Fruit fly (Drosophila melanogaster): ENCODE results near the gene CG4995.
A peak's percentile ranks its signal among the peaks of the same experiment; 100 is the strongest.

CG4995 gene

DNA sequence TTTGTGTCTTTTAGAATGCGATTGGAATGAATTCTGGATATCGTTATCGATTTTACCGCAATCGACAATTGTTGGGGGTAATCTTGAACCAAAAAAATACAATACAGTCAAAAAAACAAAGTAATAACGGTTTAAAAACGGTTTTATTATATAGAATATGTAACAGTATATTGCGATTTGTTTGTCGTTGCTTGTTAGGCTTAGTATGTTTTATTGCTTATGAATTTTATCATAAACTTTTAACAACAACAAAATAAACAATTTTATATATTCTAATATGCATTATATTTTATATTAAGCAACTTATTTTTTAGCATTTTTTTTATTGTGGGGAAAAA is 22.5 kb upstream of the CG4995 start, which contains the start of gene CYLD (continued):
- no peak for TF ChIP-seq CG6813 (GFP tag; optimal IDR thresholded peaks at IDR 0.05)
- TF ChIP-seq ewg (GFP tag; optimal IDR thresholded peaks at IDR 0.05) = no peak
- TF ChIP-seq Gsc (GFP tag; IDR thresholded peaks at IDR 0.05) = no peak
- no peak for TF ChIP-seq eve (GFP tag; optimal IDR thresholded peaks at IDR 0.05)
- peak; percentile 37 for TF ChIP-seq nerfin-1 (tag; optimal IDR thresholded peaks at IDR 0.05)
- no peak for TF ChIP-seq bbx (GFP tag; IDR thresholded peaks at IDR 0.05; ENCODE audit: partially characterized antibody)
- peak; percentile 35 for TF ChIP-seq CG3838 (GFP tag; optimal IDR thresholded peaks at IDR 0.05)
- peak; percentile 97 for TF ChIP-seq wek (GFP tag; optimal IDR thresholded peaks at IDR 0.05)
- TF ChIP-seq CG1529 (GFP tag; optimal IDR thresholded peaks at IDR 0.05) = peak; percentile 25
- no peak for TF ChIP-seq zfh2 (GFP tag; optimal IDR thresholded peaks at IDR 0.05)
- TF ChIP-seq Usf (GFP tag; optimal IDR thresholded peaks at IDR 0.05) = no peak
- TF ChIP-seq CG7745 (tag; optimal IDR thresholded peaks at IDR 0.05) = no peak
- TF ChIP-seq lola (GFP tag; optimal IDR thresholded peaks at IDR 0.05) = peak in 1 of 3 experiments; percentile 56
- TF ChIP-seq Rx (GFP tag; IDR thresholded peaks at IDR 0.05) = no peak
- peak; percentile 87 for TF ChIP-seq vvl (GFP tag; IDR thresholded peaks at IDR 0.05)
- no peak for TF ChIP-seq sna (GFP tag; IDR thresholded peaks at IDR 0.05; ENCODE audit: partially characterized antibody)
- no peak for TF ChIP-seq jumu (GFP tag; optimal IDR thresholded peaks at IDR 0.05)
- TF ChIP-seq chm (GFP tag; IDR thresholded peaks at IDR 0.05) = no peak
- peak; percentile 24 to 73 for TF ChIP-seq dpn (GFP tag; optimal IDR thresholded peaks at IDR 0.05)
- peak; percentile 15 for TF ChIP-seq BEAF-32 (GFP tag; optimal IDR thresholded peaks at IDR 0.05)
- TF ChIP-seq CG6272 (GFP tag; IDR thresholded peaks at IDR 0.05) = no peak
- peak; percentile 81 for TF ChIP-seq CG15269 (tag; optimal IDR thresholded peaks at IDR 0.05)
- peak; percentile 72 for TF ChIP-seq CG9727 (GFP tag; optimal IDR thresholded peaks at IDR 0.05)
- TF ChIP-seq sob (GFP tag; IDR thresholded peaks at IDR 0.05) = peak; percentile 66; the same call in 1 of the 2 replicates
- TF ChIP-seq cas (GFP tag; IDR thresholded peaks at IDR 0.05) = no peak
- TF ChIP-seq lov (optimal IDR thresholded peaks at IDR 0.05) = no peak
- no peak; the same call in 2 of the 3 replicates for TF ChIP-seq lov (GFP tag; IDR thresholded peaks at IDR 0.05)
- TF ChIP-seq HHEX (GFP tag; optimal IDR thresholded peaks at IDR 0.05) = peak; percentile 33
- TF ChIP-seq tx (GFP tag; optimal IDR thresholded peaks at IDR 0.05) = peak; percentile 25
- peak; percentile 70 for TF ChIP-seq CG15601 (tag; optimal IDR thresholded peaks at IDR 0.05)
- no peak for TF ChIP-seq MTF-1 (GFP tag; optimal IDR thresholded peaks at IDR 0.05; ENCODE audit: borderline replicate concordance)
- peak; percentile 70 for TF ChIP-seq cwo (GFP tag; optimal IDR thresholded peaks at IDR 0.05)
- no peak for TF ChIP-seq mld (GFP tag; IDR thresholded peaks at IDR 0.05; ENCODE audit: partially characterized antibody)
- TF ChIP-seq sc (optimal IDR thresholded peaks at IDR 0.05) = no peak
- TF ChIP-seq sc (GFP tag; optimal IDR thresholded peaks at IDR 0.05) = peak; percentile 13
- no peak for TF ChIP-seq CG31224 (GFP tag; IDR thresholded peaks at IDR 0.05)
- peak; percentile 75 for TF ChIP-seq trem (tag; optimal IDR thresholded peaks at IDR 0.05)
- no peak for TF ChIP-seq Dip2 (GFP tag; IDR thresholded peaks at IDR 0.05)
- TF ChIP-seq CG5245 (GFP tag; optimal IDR thresholded peaks at IDR 0.05) = peak; percentile 44
- TF ChIP-seq sim (GFP tag; IDR thresholded peaks at IDR 0.05) = no peak
- TF ChIP-seq dati (GFP tag; IDR thresholded peaks at IDR 0.05) = no peak
- peak; percentile 75 for TF ChIP-seq CG17385 (GFP tag; optimal IDR thresholded peaks at IDR 0.05)
- peak; percentile 15 for TF ChIP-seq Dp (GFP tag; optimal IDR thresholded peaks at IDR 0.05)
- TF ChIP-seq zf30C (GFP tag; optimal IDR thresholded peaks at IDR 0.05) = peak; percentile 86
- no peak for TF ChIP-seq CG33213 (GFP tag; optimal IDR thresholded peaks at IDR 0.05)
- peak; percentile 28 for TF ChIP-seq kay (GFP tag; optimal IDR thresholded peaks at IDR 0.05)
- TF ChIP-seq Ptx1 (GFP tag; IDR thresholded peaks at IDR 0.05) = no peak; the same call in 1 of the 2 replicates
- no peak for TF ChIP-seq run (tag; optimal IDR thresholded peaks at IDR 0.05)
- no peak for TF ChIP-seq Lim3 (GFP tag; IDR thresholded peaks at IDR 0.05)
- TF ChIP-seq CG10431 (GFP tag; optimal IDR thresholded peaks at IDR 0.05) = peak; percentile 13
- peak; percentile 58 for TF ChIP-seq Hsf (GFP tag; optimal IDR thresholded peaks at IDR 0.05)
- no peak for TF ChIP-seq en (GFP tag; optimal IDR thresholded peaks at IDR 0.05)
